Worm (Caenorhabditis elegans) whole organism, young adult: ENCODE data around the gene clec-84.

ENCODE experiments used
- him-1 ChIP-seq: sonication (generic microtip); optimal IDR thresholded peaks from 2 replicates; lab custom pipeline; 2016; ENCODE audit warnings: missing genotype, missing genetic modification reagents, missing genetic modification characterization, missing compliant biosample characterization
- lin-35 ChIP-seq, 3 experiments: fragments of 150-350 bp in 2 of 3; sonication (generic microtip) in 1 of 3; optimal IDR thresholded peaks; 2 replicates each; lab custom pipeline; 2014 to 2018; ENCODE audit warnings: missing biosample characterization in 3 of 3, missing genetic modification characterization in 3 of 3, missing genetic modification reagents in 3 of 3
- unc-130 ChIP-seq: sonication (generic microtip); optimal IDR thresholded peaks from 2 replicates; lab custom pipeline; 2016; ENCODE audit warnings: missing genetic modification reagents, missing genetic modification characterization, missing compliant biosample characterization

DNA sequence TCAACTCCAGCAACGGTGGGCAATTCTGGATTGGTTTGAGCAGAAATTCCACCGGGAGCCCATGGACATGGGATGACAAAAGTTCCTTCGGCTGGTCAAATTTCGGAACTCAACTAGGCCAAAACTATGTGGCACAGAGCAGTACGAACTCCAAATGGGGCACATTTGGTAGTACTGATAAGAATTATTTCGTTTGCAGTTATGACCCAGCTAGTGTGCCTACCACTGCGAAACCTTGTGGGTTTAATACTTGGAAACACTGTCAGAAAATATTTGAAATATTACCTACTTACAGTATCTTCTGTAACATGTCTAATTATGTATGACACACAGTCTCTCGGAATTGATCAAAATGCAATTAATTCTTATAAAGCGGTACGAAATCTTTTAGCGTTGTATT, 15.9 kb upstream of the clec-84 start:
- TF ChIP-seq him-1 (tag; lab: Kevin White, UChicago) (no peak), lin-35 (GFP tag; optimal IDR thresholded peaks at IDR 0.05; lab: Kevin White, UChicago) (no peak), unc-130 (GFP tag; lab: Kevin White, UChicago) (no peak)
